Worm (Caenorhabditis elegans): ENCODE results near the gene sru-21.
"Not testable (repeated sequence)": the region's sequence is repeated elsewhere in the genome, so short reads cannot be mapped to it uniquely, and the experiment has no call there.

DNA sequence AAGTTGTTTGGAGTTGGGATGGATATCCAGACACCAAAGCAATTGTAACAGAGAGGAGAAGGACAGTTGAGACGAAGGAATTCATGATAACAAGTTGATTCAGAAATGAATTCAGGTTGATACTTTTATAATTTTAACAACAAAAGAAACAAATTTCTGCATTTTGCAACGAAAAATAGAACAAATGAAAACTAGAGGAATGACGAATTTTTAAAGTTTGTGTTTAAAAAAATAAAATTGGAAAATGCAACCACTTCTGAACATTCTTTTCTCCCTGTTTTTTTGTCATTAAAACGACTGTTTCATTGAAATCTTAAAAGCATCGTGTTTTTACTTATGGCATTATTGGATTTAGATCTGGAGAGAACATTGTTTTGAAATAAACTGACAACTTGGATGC, 24.8 kb downstream of the sru-21 start, which contains the start of gene C08F11.12:
- TF ChIP-seq zag-1, mml-1 (tag; optimal IDR thresholded peaks at IDR 0.05): not testable (repeated sequence)
